Worm (Caenorhabditis elegans) whole organism, midembryonic: ENCODE measurements around the gene F53B7.4.

Source experiments
- T22C8.4 ChIP-seq: fragments of 200-800 bp; sonication (Bioruptor generic); IDR thresholded peaks from 2 replicates; pipeline ENCODE4 v1.3.6; 2022; ENCODE audit warnings: missing genetic modification characterization, missing compliant biosample characterization
- cog-1 ChIP-seq: sonication (generic microtip); optimal IDR thresholded peaks from 2 replicates; lab custom pipeline; 2016; ENCODE audit warnings: missing genetic modification characterization, missing compliant biosample characterization
- flt-1 ChIP-seq: fragments of 200-800 bp; sonication (Bioruptor generic); IDR thresholded peaks from 2 replicates; pipeline ENCODE4 v1.3.6; 2022; ENCODE audit warnings: missing genetic modification characterization, missing compliant biosample characterization
- klf-2 ChIP-seq: fragments of 200-800 bp; sonication (Bioruptor generic); conservative IDR thresholded peaks from 2 replicates; pipeline ENCODE4 v1.3.6; 2022; ENCODE audit warnings: missing genetic modification reagents, missing genetic modification characterization, missing compliant biosample characterization
- med-1 ChIP-seq: sonication (generic microtip); optimal IDR thresholded peaks from 2 replicates; lab custom pipeline; 2017; ENCODE audit warnings: missing genetic modification characterization, mild to moderate bottlenecking, missing compliant biosample characterization, antibody characterized with exemption, missing genetic modification reagents; ENCODE audit not compliant: insufficient read depth
- ref-1 ChIP-seq: fragments of 200-800 bp; sonication (Bioruptor generic); conservative IDR thresholded peaks from 2 replicates; pipeline ENCODE4 v1.3.6; 2022; ENCODE audit warnings: missing genetic modification reagents, missing genetic modification characterization, missing compliant biosample characterization
- tab-1 ChIP-seq: fragments of 200-800 bp; sonication (Bioruptor generic); IDR thresholded peaks from 2 replicates; pipeline ENCODE4 v1.3.6; 2022; ENCODE audit warnings: missing genetic modification characterization, missing compliant biosample characterization
- ztf-23 ChIP-seq: fragments of 200-800 bp; sonication (Bioruptor generic); IDR thresholded peaks from 2 replicates; pipeline ENCODE4 v1.3.6; 2022; ENCODE audit warnings: missing genetic modification reagents, missing genetic modification characterization, missing compliant biosample characterization
- ztf-29 ChIP-seq: fragments of 200-800 bp; sonication (Bioruptor generic); IDR thresholded peaks from 2 replicates; pipeline ENCODE4 v1.3.6; 2022; ENCODE audit warnings: missing genetic modification reagents, missing genetic modification characterization, missing compliant biosample characterization

Gene F53B7.4

DNA sequence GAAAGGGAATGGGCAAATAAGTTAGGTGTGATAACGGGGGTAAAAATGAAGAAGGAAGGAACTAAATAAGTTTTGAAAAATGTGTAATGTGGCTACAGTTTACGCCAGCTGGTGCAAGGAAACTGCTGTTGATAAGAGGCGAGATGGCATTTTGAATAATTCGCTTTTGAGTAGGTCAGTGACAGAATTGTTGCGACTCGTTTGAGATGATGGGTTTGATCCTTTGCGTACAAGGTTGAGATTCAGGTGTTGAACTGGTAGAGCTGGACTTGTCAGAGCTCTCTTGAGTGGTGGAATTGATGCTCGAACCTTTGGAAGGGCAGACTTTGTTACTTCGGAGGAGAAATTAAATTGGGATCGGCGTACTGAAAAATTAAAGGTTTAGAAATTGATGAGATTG, 9.5 kb upstream of the F53B7.4 start:
- TF ChIP-seq klf-2 (no peak), med-1 (GFP tag; lab: Kevin White, UChicago) (no peak), T22C8.4 (GFP tag; lab: Robert Waterston, UW) (no peak)

DNA sequence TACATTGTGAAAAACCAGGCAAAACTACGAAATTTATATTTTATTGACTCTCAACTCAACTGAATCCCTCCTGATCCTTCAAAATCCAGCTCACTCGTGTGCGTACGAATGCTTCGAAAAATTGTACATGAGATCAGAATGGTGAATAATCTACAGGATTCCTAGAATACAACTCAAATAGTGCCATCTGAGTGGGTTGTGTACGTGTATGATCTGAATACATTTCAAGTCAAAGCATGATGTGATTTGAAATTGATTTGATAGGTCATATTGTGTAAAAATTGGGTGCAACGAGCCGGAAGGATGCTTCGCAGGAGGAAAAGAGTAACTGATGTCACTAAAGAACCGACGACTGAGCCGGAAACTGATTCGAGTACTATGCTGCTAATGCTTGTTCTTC, 8.4 kb upstream of the F53B7.4 start:
- TF ChIP-seq tab-1 (no peak), ztf-23 (no peak), ref-1 (GFP tag; lab: Robert Waterston, UW) (no peak), T22C8.4 (GFP tag; lab: Robert Waterston, UW) (no peak), cog-1 (tag; lab: Kevin White, UChicago) (no peak), ztf-29 (GFP tag; lab: Robert Waterston, UW) (no peak), flt-1 (GFP tag; lab: Robert Waterston, UW) (no peak), klf-2 (no peak), med-1 (GFP tag; lab: Kevin White, UChicago) (no peak)

DNA sequence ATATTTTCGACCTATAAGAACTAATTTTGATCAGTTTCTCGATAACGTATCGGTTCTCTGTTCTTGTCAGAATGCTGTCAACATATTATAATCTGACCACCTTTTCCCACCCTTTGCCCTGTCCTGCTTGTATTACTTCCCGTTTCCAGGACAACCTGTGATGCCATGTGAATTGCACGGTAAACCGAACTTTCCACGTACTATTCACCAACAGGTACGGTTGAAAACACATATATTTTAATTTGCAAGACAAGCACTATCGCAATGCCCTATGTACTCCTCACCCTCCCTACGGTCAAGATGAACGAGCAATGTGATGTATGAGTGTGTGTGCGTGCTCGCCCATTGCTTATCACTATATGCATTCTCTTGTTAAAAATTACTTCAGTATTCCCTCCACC, 6.8 kb upstream of the F53B7.4 start:
- no peak for TF ChIP-seq ref-1 (GFP tag; lab: Robert Waterston, UW)

DNA sequence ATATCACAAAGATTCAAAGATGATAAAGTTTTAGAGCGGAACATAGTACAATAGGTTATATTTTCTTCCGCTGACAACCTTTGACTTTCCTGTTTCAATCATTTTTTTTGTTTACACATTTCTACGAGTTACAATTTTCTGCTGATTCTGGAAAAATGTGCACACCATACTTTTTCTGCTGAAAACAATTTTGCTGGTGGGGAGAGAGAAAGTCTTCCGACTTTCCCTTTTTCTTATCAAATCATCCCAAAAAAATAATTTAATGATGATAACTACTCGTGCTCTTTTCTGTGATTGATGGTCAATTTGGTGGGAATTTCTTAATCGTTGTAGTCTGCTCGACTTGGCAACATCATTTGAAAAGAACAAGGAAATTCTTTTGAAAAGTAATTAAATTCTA, 5.3 kb upstream of the F53B7.4 start:
- no peak for TF ChIP-seq med-1 (GFP tag; lab: Kevin White, UChicago)
- TF ChIP-seq cog-1 (tag; lab: Kevin White, UChicago) = no peak
- TF ChIP-seq tab-1 = no peak
- TF ChIP-seq flt-1 (GFP tag; lab: Robert Waterston, UW) = no peak
- TF ChIP-seq klf-2 = no peak
- no peak for TF ChIP-seq T22C8.4 (GFP tag; lab: Robert Waterston, UW)
- no peak for TF ChIP-seq ref-1 (GFP tag; lab: Robert Waterston, UW)
- no peak for TF ChIP-seq ztf-23
- no peak for TF ChIP-seq ztf-29 (GFP tag; lab: Robert Waterston, UW)

DNA sequence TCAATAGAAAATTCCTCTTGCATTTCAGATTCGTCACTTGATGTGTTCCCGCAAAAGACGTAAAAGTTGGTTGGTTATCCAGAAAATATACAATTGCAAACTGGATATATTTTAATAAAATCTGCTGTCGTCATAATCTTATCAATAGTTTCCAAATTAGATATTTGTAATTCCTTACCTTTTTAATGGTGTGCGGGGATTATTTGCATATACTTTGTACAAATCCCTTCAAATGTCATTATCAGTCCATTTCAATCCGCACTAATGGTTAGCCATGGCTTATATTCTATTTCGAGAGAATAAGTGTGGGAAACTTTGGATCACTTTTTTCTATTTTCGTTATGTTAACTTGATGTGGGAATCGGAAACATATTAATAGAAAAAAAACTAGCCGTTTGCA, 1.8 kb upstream of the F53B7.4 start:
- TF ChIP-seq klf-2 (no peak), T22C8.4 (GFP tag; lab: Robert Waterston, UW) (no peak)

DNA sequence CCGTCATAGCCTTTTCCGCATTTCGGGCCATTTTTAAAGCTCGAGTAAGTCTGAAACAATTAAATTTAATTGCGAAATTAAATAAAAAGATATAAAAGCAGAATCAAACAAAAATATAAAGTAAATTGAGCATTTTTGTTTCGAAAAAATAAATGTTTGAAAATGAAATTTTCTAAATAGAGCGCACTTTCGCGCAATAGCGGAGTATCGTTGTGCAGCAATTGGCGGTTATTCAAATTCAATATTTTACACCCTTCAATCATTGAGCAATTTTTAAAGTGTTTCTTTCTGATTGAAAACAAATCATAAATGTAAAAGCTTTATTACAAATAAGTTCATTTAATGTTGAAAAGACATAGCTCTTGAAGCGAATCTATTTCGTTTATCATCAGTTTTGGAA, 1.7 kb downstream of the F53B7.4 start, which contains the start of gene isy-1:
Gene isy-1 (minus strand): TSS at position 50 of the 400 bp plus-strand sequence.
- TF ChIP-seq ztf-23 (peak; percentile 82), klf-2 (no peak)

DNA sequence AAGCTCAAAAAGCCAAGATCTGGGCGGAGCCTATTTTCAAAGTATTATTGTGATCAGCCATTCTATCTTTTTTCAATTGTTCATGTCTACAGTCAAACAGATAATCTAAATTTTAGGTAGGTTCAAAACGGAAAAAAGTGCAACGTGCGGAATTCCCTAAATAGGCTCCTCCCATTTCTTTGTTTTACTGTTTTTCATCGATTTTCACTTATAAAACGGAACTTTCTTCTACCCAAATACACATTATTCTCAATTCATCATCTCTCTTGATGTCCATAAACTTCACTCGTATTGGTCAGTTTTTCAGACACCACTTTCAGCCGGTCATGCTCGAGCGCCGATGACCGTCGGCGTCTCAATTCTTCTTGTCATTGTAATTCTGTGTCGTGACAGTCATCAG, 3.5 kb downstream of the F53B7.4 start, which contains the start of gene F53B7.7:
Gene F53B7.7 (plus strand): TSS at position 301 of the 400 bp plus-strand sequence.
- TF ChIP-seq flt-1 (GFP tag; lab: Robert Waterston, UW) (no peak), klf-2 (no peak), ztf-29 (GFP tag; lab: Robert Waterston, UW) (no peak), ztf-23 (no peak), ref-1 (GFP tag; lab: Robert Waterston, UW) (no peak), med-1 (GFP tag; lab: Kevin White, UChicago) (no peak), T22C8.4 (GFP tag; lab: Robert Waterston, UW) (no peak), tab-1 (no peak), cog-1 (tag; lab: Kevin White, UChicago) (no peak)

DNA sequence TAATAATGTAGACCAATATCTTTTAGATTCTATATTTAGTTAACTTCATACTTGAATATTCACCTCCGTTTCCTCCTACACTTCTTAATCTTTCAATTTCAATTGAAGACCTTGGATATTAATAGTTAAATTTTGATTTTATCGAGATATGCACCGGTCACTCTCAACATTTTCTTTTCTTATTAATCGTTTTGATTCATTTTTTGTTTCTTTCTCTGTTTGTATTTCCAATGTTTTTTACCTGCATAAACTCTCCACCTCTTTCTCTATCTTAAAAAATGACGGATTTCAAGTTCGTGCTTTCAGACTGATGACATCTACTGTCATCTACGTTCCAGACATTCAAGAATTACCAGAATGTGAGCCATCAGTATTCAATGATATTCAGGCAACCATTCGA, 10.5 kb downstream of the F53B7.4 start, which contains the start of gene frpr-9:
Gene frpr-9 (plus strand): TSS at position 301 of the 400 bp plus-strand sequence.
- TF ChIP-seq ztf-23 (no peak), klf-2 (no peak), cog-1 (tag; lab: Kevin White, UChicago) (no peak), med-1 (GFP tag; lab: Kevin White, UChicago) (no peak), flt-1 (GFP tag; lab: Robert Waterston, UW) (no peak), tab-1 (no peak)

DNA sequence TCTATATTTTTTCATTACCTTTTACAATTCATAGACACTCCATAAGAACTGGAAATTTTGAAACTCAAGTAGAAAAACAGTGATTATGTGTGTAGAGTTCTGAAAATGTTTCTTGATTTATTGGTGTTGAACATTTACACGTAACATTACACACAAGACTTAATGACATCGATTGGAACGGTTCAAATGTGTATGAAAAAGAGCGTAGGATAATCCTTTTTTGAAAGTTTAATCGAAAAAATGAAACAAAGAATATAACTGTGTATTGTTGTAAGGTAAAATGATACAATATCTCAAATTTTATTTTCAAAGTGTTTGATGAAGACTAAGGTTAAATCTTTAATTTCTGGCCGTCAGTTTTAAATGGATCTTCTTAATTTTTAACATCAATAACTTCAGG, 21.2 kb downstream of the F53B7.4 start, which contains the start of gene fig-1:
Gene fig-1 (minus strand): TSS at position 101 of the 400 bp plus-strand sequence.
- TF ChIP-seq T22C8.4 (GFP tag; lab: Robert Waterston, UW) (no peak), med-1 (GFP tag; lab: Kevin White, UChicago) (no peak), flt-1 (GFP tag; lab: Robert Waterston, UW) (no peak), tab-1 (no peak), ztf-23 (no peak), ref-1 (GFP tag; lab: Robert Waterston, UW) (no peak), klf-2 (no peak)

DNA sequence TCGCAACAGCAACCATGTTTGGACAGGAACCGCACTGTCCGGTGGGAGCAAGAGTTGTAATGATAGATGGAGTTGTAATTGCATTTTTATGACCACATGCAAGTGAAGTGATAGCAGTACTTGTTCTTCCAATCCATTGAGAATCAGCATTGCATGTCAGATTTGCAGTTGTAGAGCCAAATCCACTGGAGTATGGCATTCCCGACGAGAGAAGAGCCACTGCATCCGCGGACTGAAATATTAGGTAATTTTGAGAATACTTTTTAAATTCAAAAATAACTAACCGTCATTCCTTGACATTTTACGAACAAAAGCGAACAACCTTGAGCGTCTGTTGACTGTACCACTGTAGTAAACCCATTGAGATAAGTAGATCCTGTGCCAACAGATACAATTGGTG, 27.2 kb downstream of the F53B7.4 start:
- no peak for TF ChIP-seq med-1 (GFP tag; lab: Kevin White, UChicago)

DNA sequence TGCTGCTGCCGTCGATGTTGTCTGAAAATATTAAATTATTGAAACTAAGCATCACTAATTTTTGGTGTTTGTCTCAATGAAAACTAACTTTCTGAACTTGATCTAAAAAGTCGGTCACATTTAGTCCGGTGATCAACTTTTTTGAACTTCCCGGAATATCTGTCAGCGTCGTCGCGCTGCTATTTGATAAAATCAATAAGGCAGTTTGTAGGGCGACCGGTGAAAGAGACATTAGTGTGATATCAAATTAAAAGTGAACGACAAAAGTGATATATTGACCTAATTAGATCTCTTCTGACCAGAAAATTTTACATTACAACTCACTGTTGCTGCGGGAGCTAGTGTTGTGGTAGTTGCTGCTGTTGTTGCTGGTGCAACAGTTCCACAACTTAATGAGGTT, 31.4 kb downstream of the F53B7.4 start:
- no peak for TF ChIP-seq ztf-29 (GFP tag; lab: Robert Waterston, UW)
- no peak for TF ChIP-seq flt-1 (GFP tag; lab: Robert Waterston, UW)
- TF ChIP-seq T22C8.4 (GFP tag; lab: Robert Waterston, UW) = no peak
- no peak for TF ChIP-seq klf-2
- no peak for TF ChIP-seq tab-1
- no peak for TF ChIP-seq cog-1 (tag; lab: Kevin White, UChicago)
- TF ChIP-seq med-1 (GFP tag; lab: Kevin White, UChicago) = no peak
- no peak for TF ChIP-seq ztf-23
- TF ChIP-seq ref-1 (GFP tag; lab: Robert Waterston, UW) = no peak
